Worm (Caenorhabditis elegans) whole organism, early embryonic: ENCODE measurements around the gene C30A5.10.

Source experiments
- B0310.2 ChIP-seq: sonication (generic microtip); optimal IDR thresholded peaks from 2 replicates; lab custom pipeline; 2016; ENCODE audit warnings: mild to moderate bottlenecking, missing genetic modification characterization, missing compliant biosample characterization
- F13C5.2 ChIP-seq: sonication (generic microtip); optimal IDR thresholded peaks from 2 replicates; lab custom pipeline; 2017; ENCODE audit warnings: mild to moderate bottlenecking, missing genetic modification characterization, inconsistent platforms, missing compliant biosample characterization
- aly-1 ChIP-seq: sonication (generic microtip); optimal IDR thresholded peaks from 2 replicates; lab custom pipeline; 2016; ENCODE audit warnings: missing genetic modification characterization, missing compliant biosample characterization
- ama-1 ChIP-seq: fragments of 150-350 bp; optimal IDR thresholded peaks from 2 replicates; lab custom pipeline; 2014
- ceh-13 ChIP-seq: fragments of 200-800 bp; sonication (Bioruptor generic); optimal IDR thresholded peaks from 2 replicates; lab custom pipeline; 2018; ENCODE audit warnings: mild to moderate bottlenecking, missing genetic modification characterization, missing compliant biosample characterization
- ceh-36 ChIP-seq: sonication (generic microtip); optimal IDR thresholded peaks from 2 replicates; lab custom pipeline; 2016; ENCODE audit warnings: missing genetic modification characterization, inconsistent platforms, missing compliant biosample characterization
- ets-7 ChIP-seq: sonication (generic microtip); optimal IDR thresholded peaks from 2 replicates; lab custom pipeline; 2016; ENCODE audit warnings: missing genotype, missing genetic modification characterization, missing compliant biosample characterization
- flt-1 ChIP-seq: fragments of 200-800 bp; sonication (Bioruptor generic); IDR thresholded peaks from 2 replicates; pipeline ENCODE4 v1.3.6; 2022; ENCODE audit warnings: missing genetic modification characterization, missing compliant biosample characterization
- hmbx-1 ChIP-seq: sonication (generic microtip); optimal IDR thresholded peaks from 2 replicates; lab custom pipeline; 2016; ENCODE audit warnings: mild to moderate bottlenecking, missing genetic modification characterization, missing compliant biosample characterization
- hmg-4 ChIP-seq: fragments of 200-800 bp; sonication (Bioruptor generic); optimal IDR thresholded peaks from 2 replicates; lab custom pipeline; 2018; ENCODE audit warnings: mild to moderate bottlenecking, missing genetic modification characterization, missing compliant biosample characterization
- hnd-1 ChIP-seq: sonication (generic microtip); optimal IDR thresholded peaks from 2 replicates; lab custom pipeline; 2016; ENCODE audit warnings: missing genetic modification characterization, missing compliant biosample characterization
- pes-1 ChIP-seq: fragments of 200-800 bp; sonication (Bioruptor generic); IDR thresholded peaks from 2 replicates; pipeline ENCODE4 v1.3.6; 2022; ENCODE audit warnings: missing genetic modification reagents, missing genetic modification characterization, missing compliant biosample characterization
- scrt-1 ChIP-seq: fragments of 200-800 bp; sonication (Bioruptor generic); IDR thresholded peaks from 2 replicates; pipeline ENCODE4 v1.3.6; 2022; ENCODE audit warnings: missing genetic modification characterization, missing compliant biosample characterization
- sea-1 ChIP-seq: fragments of 200-800 bp; sonication (Bioruptor generic); conservative IDR thresholded peaks from 2 replicates; pipeline ENCODE4 v1.3.6; 2022; ENCODE audit warnings: missing genetic modification characterization, missing compliant biosample characterization
- tbx-11 ChIP-seq: fragments of 200-800 bp; sonication (Bioruptor generic); IDR thresholded peaks from 2 replicates; pipeline ENCODE4 v1.3.6; 2022; ENCODE audit warnings: missing genetic modification characterization, missing compliant biosample characterization
- tbx-37 ChIP-seq: fragments of 200-800 bp; sonication (Bioruptor generic); conservative IDR thresholded peaks from 2 replicates; pipeline ENCODE4 v1.3.6; 2022; ENCODE audit warnings: missing genetic modification reagents, missing genetic modification characterization, missing compliant biosample characterization
- tra-4 ChIP-seq: sonication (generic microtip); optimal IDR thresholded peaks from 2 replicates; lab custom pipeline; 2017; ENCODE audit warnings: missing genetic modification characterization, missing compliant biosample characterization

Gene C30A5.10

ce11 chrIII:8244052-8244451 is 34.4 kb upstream of the C30A5.10 start, which contains the start of the genes pbs-6 and cids-1:
Gene pbs-6, minus strand, starts transcription at chrIII:8244092.
Gene cids-1, plus strand, starts transcription at chrIII:8244445.
- no peak for TF ChIP-seq scrt-1
- no peak for TF ChIP-seq tbx-11 (GFP tag; lab: Robert Waterston, UW)
- no peak for TF ChIP-seq flt-1 (GFP tag; lab: Robert Waterston, UW)
- TF ChIP-seq B0310.2, result no peak
- no peak for TF ChIP-seq aly-1 (tag; lab: Kevin White, UChicago)
- no peak for TF ChIP-seq hmbx-1 (tag; lab: Kevin White, UChicago)
- no peak for TF ChIP-seq pes-1 (GFP tag; lab: Robert Waterston, UW)

DNA sequence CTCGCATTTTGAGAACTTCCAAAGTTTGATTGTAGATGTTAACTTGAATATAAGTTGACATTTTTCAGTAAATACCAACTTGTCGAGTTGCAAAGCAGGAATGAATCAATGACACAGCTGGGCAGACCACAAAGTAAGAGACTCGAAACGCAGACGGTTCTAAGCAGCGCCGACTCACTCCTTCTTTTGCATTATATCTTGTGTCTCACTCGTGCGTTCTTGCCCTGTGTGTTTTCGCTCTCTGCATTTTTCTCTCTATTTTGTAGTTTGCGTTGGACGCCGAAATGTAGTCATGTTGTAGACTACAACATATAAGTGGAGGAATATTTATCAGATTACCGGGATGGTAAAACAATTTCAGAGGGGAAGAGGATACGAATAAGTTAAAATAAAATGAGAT is 33.1 kb upstream of the C30A5.10 start, which contains the start of gene C02F5.12:
Gene C02F5.12, minus strand, starts transcription at position 221 of the 400 bp plus-strand sequence.
- TF ChIP-seq hnd-1 (tag; lab: Kevin White, UChicago), result no peak
- TF ChIP-seq ets-7, result no peak
- no peak for TF ChIP-seq aly-1 (tag; lab: Kevin White, UChicago)
- TF ChIP-seq sea-1 (GFP tag; lab: Robert Waterston, UW), result no peak
- TF ChIP-seq tbx-37, result no peak
- no peak for TF ChIP-seq B0310.2
- no peak for TF ChIP-seq pes-1 (GFP tag; lab: Robert Waterston, UW)
- no peak for TF ChIP-seq F13C5.2 (tag; lab: Kevin White, UChicago)
- no peak for TF ChIP-seq scrt-1
- no peak for TF ChIP-seq ama-1 (lab: Kevin White, UChicago)
- TF ChIP-seq flt-1 (GFP tag; lab: Robert Waterston, UW), result no peak
- no peak for TF ChIP-seq hmg-4 (GFP tag; lab: Kevin White, UChicago)
- TF ChIP-seq ceh-36, result no peak
- no peak for TF ChIP-seq tra-4 (tag; lab: Kevin White, UChicago)
- TF ChIP-seq ceh-13 (GFP tag; lab: Kevin White, UChicago), result no peak
- no peak for TF ChIP-seq hmbx-1 (tag; lab: Kevin White, UChicago)
- TF ChIP-seq tbx-11 (GFP tag; lab: Robert Waterston, UW), result no peak

DNA sequence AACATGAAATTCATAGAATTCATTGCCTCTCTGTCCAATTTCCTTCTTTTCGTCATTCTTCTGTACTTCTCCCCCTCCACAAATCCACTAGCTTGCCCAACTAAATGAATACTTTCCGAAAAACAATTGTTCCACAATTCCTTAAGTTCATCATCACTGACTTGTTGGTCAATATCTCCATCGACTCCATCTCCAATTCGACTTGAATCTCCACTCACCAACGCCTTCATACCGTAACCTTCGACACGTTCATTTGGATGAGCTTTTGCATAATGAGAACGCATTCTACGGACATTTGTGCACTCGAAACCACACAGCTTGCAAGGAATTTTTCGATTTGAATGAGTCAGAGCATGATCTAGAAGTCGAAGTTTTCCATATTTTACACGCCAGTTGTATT is 31.3 kb upstream of the C30A5.10 start:
- TF ChIP-seq flt-1 (GFP tag; lab: Robert Waterston, UW), result no peak
- TF ChIP-seq sea-1 (GFP tag; lab: Robert Waterston, UW), result no peak
- no peak for TF ChIP-seq tra-4 (tag; lab: Kevin White, UChicago)
- TF ChIP-seq ets-7, result no peak

DNA sequence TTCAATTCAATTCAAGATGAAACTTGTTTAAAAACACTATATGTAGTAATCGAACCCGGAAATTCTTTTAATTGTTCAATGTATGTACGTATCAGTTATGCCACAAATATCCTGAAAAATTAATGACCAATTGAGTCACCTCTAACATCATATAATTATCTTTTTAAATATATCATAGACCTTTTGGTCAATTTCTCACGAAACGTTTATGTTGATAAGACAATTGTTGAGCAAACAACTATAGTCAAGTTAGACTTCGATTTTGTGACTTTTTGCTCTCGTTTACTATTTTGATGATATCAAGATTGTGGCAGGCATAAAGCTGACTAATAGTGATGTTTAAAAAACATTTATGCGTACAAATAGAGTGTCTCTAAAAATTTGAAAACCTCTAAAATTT is 30.6 kb upstream of the C30A5.10 start:
- TF ChIP-seq ama-1 (lab: Kevin White, UChicago) (no peak), tbx-37 (no peak), tbx-11 (GFP tag; lab: Robert Waterston, UW) (no peak), hmbx-1 (tag; lab: Kevin White, UChicago) (no peak), hnd-1 (tag; lab: Kevin White, UChicago) (no peak), scrt-1 (no peak), sea-1 (GFP tag; lab: Robert Waterston, UW) (no peak), F13C5.2 (tag; lab: Kevin White, UChicago) (no peak), ets-7 (no peak), B0310.2 (no peak), tra-4 (tag; lab: Kevin White, UChicago) (no peak), aly-1 (tag; lab: Kevin White, UChicago) (no peak), pes-1 (GFP tag; lab: Robert Waterston, UW) (no peak), ceh-13 (GFP tag; lab: Kevin White, UChicago) (no peak), ceh-36 (no peak), hmg-4 (GFP tag; lab: Kevin White, UChicago) (no peak)

ce11 chrIII:8239325-8239724 is 29.6 kb upstream of the C30A5.10 start, which contains the start of gene tsp-1:
Gene tsp-1, minus strand, starts transcription at chrIII:8239423.
- TF ChIP-seq tra-4 (tag; lab: Kevin White, UChicago), result no peak
- TF ChIP-seq ets-7, result no peak
- TF ChIP-seq ceh-13 (GFP tag; lab: Kevin White, UChicago), result no peak
- TF ChIP-seq B0310.2, result no peak
- TF ChIP-seq ama-1 (lab: Kevin White, UChicago), result no peak
- no peak for TF ChIP-seq aly-1 (tag; lab: Kevin White, UChicago)
- TF ChIP-seq hmg-4 (GFP tag; lab: Kevin White, UChicago), result no peak
- no peak for TF ChIP-seq flt-1 (GFP tag; lab: Robert Waterston, UW)
- no peak for TF ChIP-seq hnd-1 (tag; lab: Kevin White, UChicago)
- TF ChIP-seq tbx-11 (GFP tag; lab: Robert Waterston, UW), result no peak
- no peak for TF ChIP-seq tbx-37
- TF ChIP-seq F13C5.2 (tag; lab: Kevin White, UChicago), result no peak

DNA sequence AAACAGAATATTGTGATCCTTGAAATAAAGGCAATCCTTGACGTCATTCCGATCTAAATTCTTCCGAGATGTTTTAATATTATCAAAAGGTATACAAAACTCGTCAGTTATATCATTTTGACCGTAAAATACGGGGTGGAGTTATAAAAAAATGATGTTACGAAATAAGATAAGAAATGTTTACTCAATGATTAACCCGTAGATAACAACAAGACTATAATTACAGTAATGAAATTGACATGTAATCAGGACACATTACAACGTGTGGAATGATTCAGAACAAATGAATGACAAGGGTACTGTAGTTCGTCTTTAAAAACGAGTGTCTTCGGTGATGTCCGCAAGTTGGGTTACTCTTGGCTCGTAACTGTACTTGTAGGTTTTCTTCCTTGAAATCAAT is 28.2 kb upstream of the C30A5.10 start, which contains the start of gene tsp-2:
Gene tsp-2, minus strand, starts transcription at position 109 of the 400 bp plus-strand sequence.
- TF ChIP-seq ama-1 (lab: Kevin White, UChicago) (no peak), scrt-1 (no peak)

DNA sequence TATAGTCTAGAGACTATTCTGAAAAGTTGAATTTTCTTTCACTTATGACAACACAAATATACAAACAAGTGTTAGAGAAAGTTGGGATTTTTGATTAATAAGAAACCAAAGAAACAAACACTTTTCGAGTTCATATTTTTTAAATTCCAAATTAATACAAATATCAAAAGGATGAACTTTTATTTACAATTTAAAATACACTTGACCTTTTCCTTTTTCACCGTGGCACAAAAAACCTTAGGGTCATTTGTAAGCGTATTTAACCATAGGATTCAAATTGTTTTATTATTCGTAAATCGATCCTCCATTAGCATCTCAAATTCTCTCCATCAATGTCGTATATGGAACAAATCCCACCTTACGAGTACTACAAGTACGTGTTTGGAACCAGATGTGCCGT is 26.2 kb upstream of the C30A5.10 start, which contains the start of gene C02F5.5:
Gene C02F5.5, plus strand, starts transcription at position 301 of the 400 bp plus-strand sequence.
- TF ChIP-seq ama-1 (lab: Kevin White, UChicago), result no peak
- no peak for TF ChIP-seq ceh-13 (GFP tag; lab: Kevin White, UChicago)
- no peak for TF ChIP-seq scrt-1
- TF ChIP-seq flt-1 (GFP tag; lab: Robert Waterston, UW), result no peak
- no peak for TF ChIP-seq B0310.2
- no peak for TF ChIP-seq F13C5.2 (tag; lab: Kevin White, UChicago)

ce11 chrIII:8235358-8235757 is 25.7 kb upstream of the C30A5.10 start, which contains the start of gene C02F5.14:
Gene C02F5.14, minus strand, starts transcription at chrIII:8235514.
- no peak for TF ChIP-seq ets-7
- TF ChIP-seq tra-4 (tag; lab: Kevin White, UChicago), result no peak
- no peak for TF ChIP-seq hnd-1 (tag; lab: Kevin White, UChicago)
- no peak for TF ChIP-seq pes-1 (GFP tag; lab: Robert Waterston, UW)
- TF ChIP-seq flt-1 (GFP tag; lab: Robert Waterston, UW), result no peak
- TF ChIP-seq hmg-4 (GFP tag; lab: Kevin White, UChicago), result no peak
